Worm (Caenorhabditis elegans) whole organism, L1 larva: Measurements from ENCODE around the gene zip-9.

Experiments
- nhr-71 ChIP-seq: sonication (generic microtip); optimal IDR thresholded peaks from 2 replicates; lab custom pipeline; 2016; ENCODE audit warnings: mild to moderate bottlenecking, missing genetic modification characterization, moderate library complexity, missing compliant biosample characterization
- nhr-76 ChIP-seq: sonication (generic microtip); optimal IDR thresholded peaks from 2 replicates; lab custom pipeline; 2017; ENCODE audit warnings: missing biosample characterization, missing genetic modification characterization
- pqm-1 ChIP-seq: sonication (generic microtip); optimal IDR thresholded peaks from 3 replicates; lab custom pipeline; 2017; ENCODE audit warnings: missing biosample characterization, missing genetic modification characterization
- skn-1 ChIP-seq: fragments of 150-350 bp; optimal IDR thresholded peaks from 2 replicates; lab custom pipeline; 2014; ENCODE audit warnings: missing biosample characterization, missing genetic modification characterization
- sptf-1 ChIP-seq: fragments of 150-350 bp; optimal IDR thresholded peaks from 2 replicates; lab custom pipeline; 2014; ENCODE audit warnings: missing biosample characterization, missing genetic modification characterization

DNA sequence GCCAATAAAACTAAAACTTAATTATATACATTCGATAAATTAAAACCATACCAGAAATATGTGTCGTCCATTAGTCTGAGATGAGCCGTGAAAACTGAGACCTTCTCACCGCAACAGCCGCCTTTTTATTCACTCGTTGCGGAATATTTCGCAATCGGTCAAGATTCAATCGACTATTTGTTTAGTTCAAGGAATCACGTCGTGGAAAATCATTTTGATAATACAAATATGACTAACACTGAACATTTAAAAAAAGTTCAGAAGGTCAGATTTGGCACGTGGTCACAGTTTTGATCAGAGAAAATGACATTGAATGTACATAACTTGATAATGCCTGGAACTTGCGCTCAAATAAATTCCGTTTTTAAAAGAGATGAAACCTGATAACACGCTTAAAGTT lies 3.5 kb upstream of the zip-9 start, which contains the start of gene F17C11.11:
- TF ChIP-seq pqm-1 (tag; lab: Kevin White, UChicago) = no peak
- TF ChIP-seq nhr-71 (tag; lab: Kevin White, UChicago) = peak; percentile 48
- peak; percentile 72 for TF ChIP-seq skn-1 (tag; lab: Kevin White, UChicago)
- TF ChIP-seq sptf-1 = no peak
- TF ChIP-seq nhr-76 = no peak
